Fruit fly (Drosophila melanogaster) whole organism, embryonic: ENCODE measurements around the gene CG13144.

Experiments
- Adf1 ChIP-seq: fragments of 200-800 bp; sonication (Bioruptor generic); IDR thresholded peaks from 2 replicates; pipeline ENCODE4 v1.3.6; 2022; ENCODE audit warnings: missing biosample characterization, missing genetic modification characterization
- Bdp1 ChIP-seq: fragments of 200-800 bp; sonication (Bioruptor generic); optimal IDR thresholded peaks from 3 replicates; lab custom pipeline; 2016; ENCODE audit warnings: missing biosample characterization, missing genetic modification characterization
- Blimp-1 ChIP-seq: fragments of 200-800 bp; sonication (Bioruptor generic); optimal IDR thresholded peaks from 3 replicates; lab custom pipeline; 2018; ENCODE audit warnings: missing biosample characterization, missing genetic modification characterization, mild to moderate bottlenecking, moderate library complexity, missing genetic modification reagents
- CG12104 ChIP-seq: fragments of 200-800 bp; sonication (Bioruptor generic); optimal IDR thresholded peaks from 3 replicates; lab custom pipeline; 2016; ENCODE audit warnings: missing biosample characterization, missing genetic modification characterization
- CG12219 ChIP-seq: fragments of 200-800 bp; sonication (Bioruptor generic); optimal IDR thresholded peaks from 3 replicates; lab custom pipeline; 2018; ENCODE audit warnings: missing biosample characterization, mild to moderate bottlenecking, missing genetic modification characterization
- CG30431 ChIP-seq: fragments of 200-800 bp; sonication (Bioruptor generic); optimal IDR thresholded peaks from 2 replicates; lab custom pipeline; 2017; ENCODE audit warnings: missing biosample characterization, missing genetic modification characterization
- CG3407 ChIP-seq: fragments of 200-800 bp; sonication (Bioruptor generic); optimal IDR thresholded peaks from 2 replicates; lab custom pipeline; 2018; ENCODE audit warnings: missing biosample characterization, mild to moderate bottlenecking, missing genetic modification characterization
- CG42726 ChIP-seq: fragments of 200-800 bp; sonication (Bioruptor generic); IDR thresholded peaks from 2 replicates; pipeline ENCODE4 v1.3.6; 2022; ENCODE audit warnings: missing biosample characterization, missing genetic modification characterization; ENCODE audit not compliant: partially characterized antibody
- CG4328 ChIP-seq: fragments of 200-800 bp; sonication (Bioruptor generic); optimal IDR thresholded peaks from 3 replicates; lab custom pipeline; 2017; ENCODE audit warnings: missing biosample characterization, missing genetic modification reagents, missing genetic modification characterization
- CG43689 ChIP-seq: fragments of 200-800 bp; sonication (Bioruptor generic); IDR thresholded peaks from 2 replicates; pipeline ENCODE4 v1.3.6; 2022; ENCODE audit warnings: missing biosample characterization, missing genetic modification characterization
- CG4820 ChIP-seq: fragments of 200-800 bp; sonication (Bioruptor generic); optimal IDR thresholded peaks from 3 replicates; lab custom pipeline; 2016; ENCODE audit warnings: missing biosample characterization, missing genetic modification characterization
- CG6854 ChIP-seq: fragments of 200-800 bp; sonication (Bioruptor generic); optimal IDR thresholded peaks from 3 replicates; lab custom pipeline; 2017; ENCODE audit warnings: missing biosample characterization, mild to moderate bottlenecking, missing genetic modification characterization
- CG7271 ChIP-seq: fragments of 200-800 bp; sonication (Bioruptor generic); optimal IDR thresholded peaks from 2 replicates; lab custom pipeline; 2018; ENCODE audit warnings: missing biosample characterization, mild to moderate bottlenecking, missing genetic modification characterization, moderate library complexity
- CG7556 ChIP-seq: fragments of 200-800 bp; sonication (Bioruptor generic); optimal IDR thresholded peaks from 2 replicates; lab custom pipeline; 2017; ENCODE audit warnings: missing biosample characterization, mild to moderate bottlenecking, missing genetic modification characterization
- CG9727 ChIP-seq: fragments of 200-800 bp; sonication (Bioruptor generic); optimal IDR thresholded peaks from 3 replicates; lab custom pipeline; 2017; ENCODE audit warnings: missing biosample characterization, mild to moderate bottlenecking, missing genetic modification characterization
- CG9797 ChIP-seq: fragments of 200-800 bp; sonication (Bioruptor generic); optimal IDR thresholded peaks from 3 replicates; lab custom pipeline; 2018; ENCODE audit warnings: missing biosample characterization, mild to moderate bottlenecking, missing genetic modification characterization
- CG9932 ChIP-seq: fragments of 200-800 bp; sonication (Bioruptor generic); IDR thresholded peaks from 2 replicates; pipeline ENCODE4 v1.3.6; 2022; ENCODE audit warnings: missing biosample characterization, missing genetic modification characterization
- CHES-1-like ChIP-seq: fragments of 200-800 bp; sonication (Bioruptor generic); optimal IDR thresholded peaks from 2 replicates; lab custom pipeline; 2016; ENCODE audit warnings: missing biosample characterization, missing genetic modification characterization
- Camta ChIP-seq: fragments of 200-800 bp; sonication (Bioruptor generic); optimal IDR thresholded peaks from 2 replicates; lab custom pipeline; 2016; ENCODE audit warnings: missing biosample characterization, missing genetic modification characterization
- CoRest ChIP-seq: fragments of 200-800 bp; sonication (Bioruptor generic); optimal IDR thresholded peaks from 3 replicates; lab custom pipeline; 2018; ENCODE audit warnings: missing biosample characterization, mild to moderate bottlenecking, missing genetic modification characterization, moderate library complexity
- Dbx ChIP-seq: fragments of 200-800 bp; sonication (Bioruptor generic); IDR thresholded peaks from 3 replicates; pipeline ENCODE4 v1.3.6; 2022; ENCODE audit warnings: missing biosample characterization, missing genetic modification characterization
- Eip74EF ChIP-seq, 2 experiments: fragments of 200-800 bp in 1 of 2; fragments of >200 bp in 1 of 2; sonication (Bioruptor generic) in 1 of 2; optimal IDR thresholded peaks; 2 replicates each; lab custom pipeline; 2017 to 2019; ENCODE audit warnings: missing biosample characterization in 2 of 2, missing genetic modification characterization in 2 of 2, mild to moderate bottlenecking in 1 of 2, moderate library complexity in 1 of 2
- H2.0 ChIP-seq: fragments of 200-800 bp; sonication (Bioruptor generic); IDR thresholded peaks from 2 replicates; pipeline ENCODE4 v1.3.6; 2022; ENCODE audit warnings: missing biosample characterization, missing genetic modification characterization
- Hr3 ChIP-seq: fragments of 200-800 bp; sonication (Bioruptor generic); optimal IDR thresholded peaks from 3 replicates; lab custom pipeline; 2016; ENCODE audit warnings: missing biosample characterization, missing genetic modification characterization
- Hr78 ChIP-seq, 2 experiments: fragments of 200-800 bp in 1 of 2; fragments of >200 bp in 1 of 2; sonication (Bioruptor generic) in 1 of 2; optimal IDR thresholded peaks; 2 replicates each; lab custom pipeline; 2017 to 2019; ENCODE audit warnings: missing biosample characterization in 2 of 2, missing genetic modification characterization in 2 of 2, mild to moderate bottlenecking in 1 of 2, moderate library complexity in 1 of 2
- Jarid2 ChIP-seq: fragments of 200-800 bp; sonication (Bioruptor generic); optimal IDR thresholded peaks from 3 replicates; lab custom pipeline; 2017; ENCODE audit warnings: mild to moderate bottlenecking, missing biosample characterization, missing genetic modification reagents, missing genetic modification characterization
- Nf-YC ChIP-seq: fragments of 200-800 bp; optimal IDR thresholded peaks from 3 replicates; lab custom pipeline; 2019; ENCODE audit warnings: missing biosample characterization, mild to moderate bottlenecking, missing genetic modification characterization, moderate library complexity
- Side ChIP-seq: fragments of 200-800 bp; sonication (Bioruptor generic); optimal IDR thresholded peaks from 2 replicates; lab custom pipeline; 2016; ENCODE audit warnings: missing biosample characterization, missing genetic modification characterization
- Sry-β ChIP-seq: fragments of 200-800 bp; sonication (Bioruptor generic); optimal IDR thresholded peaks from 2 replicates; lab custom pipeline; 2018; ENCODE audit warnings: missing biosample characterization, mild to moderate bottlenecking, missing genetic modification characterization, moderate library complexity
- YL-1 ChIP-seq: fragments of 200-800 bp; sonication (Bioruptor generic); optimal IDR thresholded peaks from 3 replicates; lab custom pipeline; 2017; ENCODE audit warnings: missing biosample characterization, mild to moderate bottlenecking, missing genetic modification characterization
- ato ChIP-seq: fragments of 200-800 bp; sonication (Bioruptor generic); IDR thresholded peaks from 2 replicates; pipeline ENCODE4 v1.3.6; 2022; ENCODE audit warnings: missing biosample characterization, missing genetic modification characterization; ENCODE audit not compliant: partially characterized antibody
- corto ChIP-seq: fragments of 200-800 bp; sonication (Bioruptor generic); optimal IDR thresholded peaks from 2 replicates; lab custom pipeline; 2016; ENCODE audit warnings: missing biosample characterization, mild to moderate bottlenecking, missing genetic modification characterization, moderate library complexity
- croc ChIP-seq: fragments of 200-800 bp; sonication (Bioruptor generic); conservative IDR thresholded peaks from 3 replicates; pipeline ENCODE4 v1.3.6; 2022; ENCODE audit warnings: missing biosample characterization, missing genetic modification characterization
- dimm ChIP-seq: fragments of 200-800 bp; sonication (Bioruptor generic); IDR thresholded peaks from 2 replicates; pipeline ENCODE4 v1.3.6; 2022; ENCODE audit warnings: missing biosample characterization, missing genetic modification characterization
- dpn ChIP-seq, 2 experiments: fragments of 200-800 bp; sonication (Bioruptor generic); optimal IDR thresholded peaks; 3 replicates each; lab custom pipeline; 2016; ENCODE audit warnings: missing biosample characterization in 2 of 2, missing genetic modification characterization in 2 of 2
- fd3F ChIP-seq: fragments of 200-800 bp; sonication (Bioruptor generic); optimal IDR thresholded peaks from 2 replicates; lab custom pipeline; 2018; ENCODE audit warnings: missing biosample characterization, mild to moderate bottlenecking, missing genetic modification characterization, moderate library complexity
- gem ChIP-seq: fragments of 200-800 bp; sonication (Bioruptor generic); optimal IDR thresholded peaks from 2 replicates; lab custom pipeline; 2019; ENCODE audit warnings: missing biosample characterization, mild to moderate bottlenecking, missing genetic modification characterization, moderate library complexity
- grn ChIP-seq: fragments of 200-800 bp; sonication (Bioruptor generic); optimal IDR thresholded peaks from 3 replicates; lab custom pipeline; 2017; ENCODE audit warnings: missing biosample characterization, missing genetic modification characterization
- ham ChIP-seq: fragments of 200-800 bp; sonication (Bioruptor generic); IDR thresholded peaks from 2 replicates; pipeline ENCODE4 v1.3.6; 2022; ENCODE audit warnings: missing biosample characterization, missing genetic modification characterization
- ken ChIP-seq: fragments of 200-800 bp; sonication (Bioruptor generic); IDR thresholded peaks from 3 replicates; pipeline ENCODE4 v1.3.6; 2022; ENCODE audit warnings: missing biosample characterization, missing genetic modification characterization
- lola ChIP-seq, 3 experiments: fragments of >200 bp in 2 of 3; fragments of 200-800 bp in 1 of 3; sonication (Bioruptor generic) in 1 of 3; optimal IDR thresholded peaks; 2 replicates each; lab custom pipeline; 2017 to 2019; ENCODE audit warnings: missing biosample characterization in 3 of 3, missing genetic modification characterization in 3 of 3, mild to moderate bottlenecking in 1 of 3, moderate library complexity in 1 of 3
- luna ChIP-seq: fragments of 200-800 bp; sonication (Bioruptor generic); optimal IDR thresholded peaks from 2 replicates; lab custom pipeline; 2016; ENCODE audit warnings: missing biosample characterization, missing genetic modification characterization
- mam ChIP-seq: fragments of 200-800 bp; sonication (Bioruptor generic); optimal IDR thresholded peaks from 3 replicates; lab custom pipeline; 2016; ENCODE audit warnings: missing biosample characterization, missing genetic modification characterization
- mirr ChIP-seq: fragments of 200-800 bp; sonication (Bioruptor generic); optimal IDR thresholded peaks from 3 replicates; lab custom pipeline; 2018; ENCODE audit warnings: missing biosample characterization, mild to moderate bottlenecking, missing genetic modification characterization
- nom ChIP-seq: fragments of 200-800 bp; sonication (Bioruptor generic); optimal IDR thresholded peaks from 2 replicates; lab custom pipeline; 2017; ENCODE audit warnings: missing biosample characterization, missing genetic modification characterization, mild to moderate bottlenecking, moderate library complexity, missing genetic modification reagents
- repo ChIP-seq: fragments of 200-800 bp; sonication (Bioruptor generic); optimal IDR thresholded peaks from 2 replicates; lab custom pipeline; 2016; ENCODE audit warnings: missing biosample characterization, missing genetic modification characterization
- run ChIP-seq: fragments of 200-800 bp; sonication (Bioruptor generic); optimal IDR thresholded peaks from 3 replicates; lab custom pipeline; 2018; ENCODE audit warnings: missing biosample characterization, mild to moderate bottlenecking, missing genetic modification characterization
- slbo ChIP-seq: fragments of 200-800 bp; sonication (Bioruptor generic); IDR thresholded peaks from 2 replicates; pipeline ENCODE4 v1.3.6; 2022; ENCODE audit warnings: missing biosample characterization, missing genetic modification characterization
- ttk ChIP-seq: fragments of 200-800 bp; sonication (Bioruptor generic); IDR thresholded peaks from 2 replicates; pipeline ENCODE4 v2.1.2; 2022; ENCODE audit warnings: missing biosample characterization, missing genetic modification characterization
- zfh2 ChIP-seq: fragments of 200-800 bp; sonication (Bioruptor generic); optimal IDR thresholded peaks from 2 replicates; lab custom pipeline; 2016; ENCODE audit warnings: missing biosample characterization, missing genetic modification characterization

Gene CG13144

dm6 chr2L:10474268-10474678 is 17.0 kb downstream of the CG13144 start, which contains the start of gene RluA-1 (continued):
- peak; percentile 99 for TF ChIP-seq CG4820 (GFP tag; lab: Kevin White, UChicago)
- TF ChIP-seq Sry-β (GFP tag; lab: Kevin White, UChicago): peak; percentile 79
- TF ChIP-seq CG42726 (GFP tag; lab: Robert Waterston, UW): no peak
- TF ChIP-seq lola (GFP tag; optimal IDR thresholded peaks at IDR 0.05; lab: Kevin White, UChicago): peak in 1 of 3 experiments; percentile 99
- peak; percentile 99 for TF ChIP-seq Hr3 (GFP tag; lab: Kevin White, UChicago)
- peak; percentile 99 for TF ChIP-seq fd3F (GFP tag; lab: Kevin White, UChicago)
- peak; percentile 93 for TF ChIP-seq Nf-YC (tag; lab: Kevin White, UChicago)
- peak; percentile 78 for TF ChIP-seq CG9797 (GFP tag; lab: Kevin White, UChicago)
- peak; percentile 98 for TF ChIP-seq CG6854 (GFP tag; lab: Kevin White, UChicago)
- peak; percentile 97 for TF ChIP-seq CG43689 (GFP tag; lab: Robert Waterston, UW)
- TF ChIP-seq dimm (GFP tag; lab: Robert Waterston, UW): peak; percentile 99
- TF ChIP-seq mirr: peak; percentile 97
- TF ChIP-seq run: peak; percentile 99
- TF ChIP-seq CG30431: peak; percentile 98
- peak; percentile 91 for TF ChIP-seq grn
- TF ChIP-seq ham (GFP tag; lab: Robert Waterston, UW): peak; percentile 96
- peak; percentile 92 to 99 for TF ChIP-seq dpn (GFP tag; optimal IDR thresholded peaks at IDR 0.05; lab: Kevin White, UChicago)
- TF ChIP-seq H2.0 (GFP tag; lab: Robert Waterston, UW): peak; percentile 99
- peak; percentile 100 for TF ChIP-seq gem (tag; lab: Kevin White, UChicago)
- peak in 1 of 2 experiments; percentile 99 for TF ChIP-seq Eip74EF (GFP tag; optimal IDR thresholded peaks at IDR 0.05; lab: Kevin White, UChicago)
- TF ChIP-seq CG12219 (GFP tag; lab: Kevin White, UChicago): peak; percentile 99
- TF ChIP-seq CoRest (tag; lab: Kevin White, UChicago): peak; percentile 100
- TF ChIP-seq Camta (GFP tag; lab: Kevin White, UChicago): peak; percentile 78
- TF ChIP-seq Hr78 (GFP tag; optimal IDR thresholded peaks at IDR 0.05; lab: Kevin White, UChicago): peak in 1 of 2 experiments; percentile 96
- peak; percentile 97 for TF ChIP-seq YL-1
- TF ChIP-seq zfh2: peak; percentile 85
- peak; percentile 92 for TF ChIP-seq Bdp1
- TF ChIP-seq Blimp-1: peak; percentile 99
- peak; percentile 90 for TF ChIP-seq Adf1 (GFP tag; lab: Robert Waterston, UW)
- peak; percentile 61 for TF ChIP-seq mam (GFP tag; lab: Kevin White, UChicago)
- no peak for TF ChIP-seq luna (GFP tag; lab: Kevin White, UChicago)
- peak; percentile 75 for TF ChIP-seq repo (GFP tag; lab: Kevin White, UChicago)
- TF ChIP-seq CG7556 (GFP tag; lab: Kevin White, UChicago): peak; percentile 99
- TF ChIP-seq CHES-1-like: peak; percentile 89
- TF ChIP-seq CG9727 (GFP tag; lab: Kevin White, UChicago): peak; percentile 99
- TF ChIP-seq Side: peak; percentile 89
- peak; percentile 93 for TF ChIP-seq nom (GFP tag; lab: Kevin White, UChicago)
- peak; percentile 99 for TF ChIP-seq ttk (GFP tag; lab: Robert Waterston, UW)
- peak; percentile 90 for TF ChIP-seq Dbx
- peak; percentile 99 for TF ChIP-seq CG7271 (tag; lab: Kevin White, UChicago)
- peak; percentile 94 for TF ChIP-seq Jarid2
- peak; percentile 99 for TF ChIP-seq CG3407 (GFP tag; lab: Kevin White, UChicago)
- TF ChIP-seq ken (GFP tag; lab: Robert Waterston, UW): peak; percentile 99
- TF ChIP-seq slbo (GFP tag; lab: Robert Waterston, UW): peak; percentile 99
- TF ChIP-seq croc (GFP tag; lab: Robert Waterston, UW): peak; percentile 99
- peak; percentile 98 for TF ChIP-seq CG4328 (GFP tag; lab: Kevin White, UChicago)
- peak; percentile 90 for TF ChIP-seq CG9932 (GFP tag; lab: Robert Waterston, UW)
- TF ChIP-seq CG12104 (GFP tag; lab: Kevin White, UChicago): peak; percentile 99
- peak; percentile 65 for TF ChIP-seq ato (GFP tag; lab: Robert Waterston, UW)
- peak; percentile 60 for TF ChIP-seq corto (GFP tag; lab: Kevin White, UChicago)
